Worm (Caenorhabditis elegans) whole organism, L4 larva: Measurements from ENCODE around the gene Y49E10.29.

Experiments
- ZK546.5 ChIP-seq, 2 experiments: sonication (generic microtip); optimal IDR thresholded peaks; 2 replicates each; lab custom pipeline; 2017; ENCODE audit warnings: missing biosample characterization in 2 of 2, missing genetic modification characterization in 2 of 2
- aly-2 ChIP-seq: sonication (generic microtip); optimal IDR thresholded peaks from 2 replicates; lab custom pipeline; 2018; ENCODE audit warnings: missing biosample characterization, missing genetic modification characterization
- ceh-62 ChIP-seq: sonication (generic microtip); optimal IDR thresholded peaks from 2 replicates; lab custom pipeline; 2017; ENCODE audit warnings: missing biosample characterization, missing genetic modification characterization
- cey-2 ChIP-seq: sonication (generic microtip); optimal IDR thresholded peaks from 3 replicates; lab custom pipeline; 2017; ENCODE audit warnings: missing genetic modification characterization, mild to moderate bottlenecking, missing compliant biosample characterization, antibody characterized with exemption, borderline replicate concordance; ENCODE audit not compliant: insufficient read depth
- dmd-6 ChIP-seq: fragments of 200-800 bp; sonication (Bioruptor generic); IDR thresholded peaks from 2 replicates; pipeline ENCODE4 v1.3.6; 2022; ENCODE audit warnings: missing genetic modification reagents, missing genetic modification characterization, missing compliant biosample characterization
- fkh-10 ChIP-seq: fragments of 150-350 bp; optimal IDR thresholded peaks from 2 replicates; lab custom pipeline; 2014; ENCODE audit warnings: missing biosample characterization, missing genetic modification reagents, missing genetic modification characterization
- pha-4 ChIP-seq, 2 experiments: fragments of 150-350 bp in 1 of 2; fragments of 200-800 bp in 1 of 2; sonication (Bioruptor generic) in 1 of 2; IDR thresholded peaks in 1 of 2; optimal IDR thresholded peaks in 1 of 2; 2 replicates each; pipeline versions ENCODE4 v1.3.6 to Lab custom; 2014 to 2022; ENCODE audit warnings: missing genetic modification characterization in 2 of 2, missing genetic modification reagents in 2 of 2, missing biosample characterization in 1 of 2, missing compliant biosample characterization in 1 of 2
- ztf-11 ChIP-seq: fragments of 150-350 bp; optimal IDR thresholded peaks from 2 replicates; lab custom pipeline; 2014; ENCODE audit warnings: missing biosample characterization, missing genetic modification characterization

DNA sequence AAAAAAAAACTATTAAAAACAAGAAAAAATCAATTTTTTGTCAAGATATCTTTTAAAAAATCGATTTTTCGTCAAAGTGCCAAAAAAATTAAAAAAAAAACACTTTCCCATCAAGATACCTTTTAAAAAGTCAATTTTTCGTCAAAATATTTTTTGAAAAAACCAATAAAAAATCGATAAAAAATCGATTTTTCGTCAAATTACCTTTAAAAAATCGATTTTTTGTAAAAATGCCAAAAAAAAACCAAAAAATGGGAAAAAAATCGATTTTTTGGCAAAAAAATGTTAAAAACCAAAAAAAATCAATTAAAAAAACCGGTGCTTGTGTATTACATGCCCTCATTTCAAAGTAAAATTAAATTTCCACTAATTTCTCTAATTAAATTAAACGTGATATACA, 48.7 kb downstream of the Y49E10.29 start:
- no peak for TF ChIP-seq aly-2
- no peak for TF ChIP-seq fkh-10 (GFP tag; lab: Kevin White, UChicago)
- no peak for TF ChIP-seq dmd-6
- TF ChIP-seq pha-4 (GFP tag; IDR thresholded peaks at IDR 0.05; lab: Robert Waterston, UW), result no peak
- TF ChIP-seq pha-4 (tag; optimal IDR thresholded peaks at IDR 0.05; lab: Kevin White, UChicago), result no peak
- TF ChIP-seq cey-2 (tag; lab: Kevin White, UChicago), result no peak
- TF ChIP-seq ztf-11 (tag; lab: Kevin White, UChicago), result no peak
- TF ChIP-seq ZK546.5 (tag; optimal IDR thresholded peaks at IDR 0.05; lab: Kevin White, UChicago), result no peak
- TF ChIP-seq ceh-62, result no peak
